Fruit fly (Drosophila melanogaster) whole organism, prepupa: ENCODE measurements around the gene GstD6.

Source experiments
- CG11294 ChIP-seq: fragments of 200-800 bp; sonication (Bioruptor generic); IDR thresholded peaks from 2 replicates; pipeline ENCODE4 v1.3.6; 2022; ENCODE audit warnings: missing biosample characterization, missing genetic modification characterization
- CG11762 ChIP-seq: fragments of 200-800 bp; sonication (Bioruptor generic); optimal IDR thresholded peaks from 3 replicates; lab custom pipeline; 2016; ENCODE audit warnings: missing biosample characterization, missing genetic modification characterization; ENCODE audit not compliant: insufficient read depth
- CG11902 ChIP-seq: fragments of 200-800 bp; sonication (Bioruptor generic); optimal IDR thresholded peaks from 3 replicates; lab custom pipeline; 2016; ENCODE audit warnings: missing biosample characterization, missing genetic modification characterization
- CG1621 ChIP-seq: fragments of 200-800 bp; sonication (Bioruptor generic); optimal IDR thresholded peaks from 3 replicates; lab custom pipeline; 2018; ENCODE audit warnings: missing biosample characterization, mild to moderate bottlenecking, missing genetic modification characterization
- CG3032 ChIP-seq: fragments of 200-800 bp; optimal IDR thresholded peaks from 2 replicates; lab custom pipeline; 2019; ENCODE audit warnings: missing biosample characterization, mild to moderate bottlenecking, missing genetic modification characterization, moderate library complexity
- CG31627 ChIP-seq: fragments of 200-800 bp; sonication (Bioruptor generic); optimal IDR thresholded peaks from 3 replicates; lab custom pipeline; 2016; ENCODE audit warnings: missing biosample characterization, missing genetic modification characterization
- CG32006 ChIP-seq: fragments of 200-800 bp; sonication (Bioruptor generic); optimal IDR thresholded peaks from 3 replicates; lab custom pipeline; 2017; ENCODE audit warnings: missing biosample characterization, mild to moderate bottlenecking, missing genetic modification characterization
- CG4318 ChIP-seq: fragments of 200-800 bp; sonication (Bioruptor generic); optimal IDR thresholded peaks from 3 replicates; lab custom pipeline; 2017; ENCODE audit warnings: missing biosample characterization, mild to moderate bottlenecking, missing genetic modification characterization
- CG6854 ChIP-seq: fragments of 200-800 bp; sonication (Bioruptor generic); optimal IDR thresholded peaks from 2 replicates; lab custom pipeline; 2017; ENCODE audit warnings: missing biosample characterization, mild to moderate bottlenecking, missing genetic modification characterization
- CG8119 ChIP-seq: fragments of 200-800 bp; sonication (Bioruptor generic); IDR thresholded peaks from 3 replicates; pipeline ENCODE4 v1.3.6; 2022; ENCODE audit warnings: missing biosample characterization, missing genetic modification characterization
- CG9139 ChIP-seq: fragments of 200-800 bp; sonication (Bioruptor generic); optimal IDR thresholded peaks from 3 replicates; lab custom pipeline; 2017; ENCODE audit warnings: missing biosample characterization, mild to moderate bottlenecking, missing genetic modification characterization
- Eip78C ChIP-seq: fragments of 200-800 bp; sonication (Bioruptor generic); peaks from one replicate; lab custom pipeline; 2016; ENCODE audit warnings: missing biosample characterization, missing genetic modification characterization
- Eip93F ChIP-seq: fragments of 200-800 bp; sonication (Bioruptor generic); optimal IDR thresholded peaks from 2 replicates; lab custom pipeline; 2016; ENCODE audit warnings: missing biosample characterization, mild to moderate bottlenecking, missing genetic modification characterization
- Ets21C ChIP-seq: fragments of 200-800 bp; sonication (Bioruptor generic); optimal IDR thresholded peaks from 3 replicates; lab custom pipeline; 2016; ENCODE audit warnings: missing biosample characterization, missing genetic modification characterization
- Gug ChIP-seq: fragments of 200-800 bp; sonication (Bioruptor generic); IDR thresholded peaks from 2 replicates; pipeline ENCODE4 v1.3.6; 2022; ENCODE audit warnings: missing biosample characterization, missing genetic modification characterization
- Hr38 ChIP-seq: sonication (Bioruptor generic); optimal IDR thresholded peaks from 2 replicates; lab custom pipeline; 2016; ENCODE audit warnings: missing biosample characterization, missing genetic modification characterization
- Hr39 ChIP-seq: fragments of 200-800 bp; sonication (Bioruptor generic); optimal IDR thresholded peaks from 2 replicates; lab custom pipeline; 2016; ENCODE audit warnings: missing biosample characterization, missing genetic modification characterization
- Hr4 ChIP-seq: fragments of 200-800 bp; sonication (Bioruptor generic); optimal IDR thresholded peaks from 3 replicates; lab custom pipeline; 2016; ENCODE audit warnings: missing biosample characterization, missing genetic modification characterization
- Lpt ChIP-seq: fragments of 200-800 bp; sonication (Bioruptor generic); optimal IDR thresholded peaks from 3 replicates; lab custom pipeline; 2016; ENCODE audit warnings: missing biosample characterization, missing genetic modification characterization
- OdsH ChIP-seq: fragments of 200-800 bp; sonication (Bioruptor generic); optimal IDR thresholded peaks from 3 replicates; lab custom pipeline; 2016; ENCODE audit warnings: missing biosample characterization, missing genetic modification characterization
- Sox14 ChIP-seq: fragments of 200-800 bp; sonication (Bioruptor generic); optimal IDR thresholded peaks from 3 replicates; lab custom pipeline; 2016; ENCODE audit warnings: missing biosample characterization, missing genetic modification characterization
- dac ChIP-seq: fragments of 200-800 bp; sonication (Bioruptor generic); optimal IDR thresholded peaks from 2 replicates; lab custom pipeline; 2017; ENCODE audit warnings: missing biosample characterization, mild to moderate bottlenecking, missing genetic modification characterization
- dsx ChIP-seq: fragments of 200-800 bp; optimal IDR thresholded peaks from 3 replicates; lab custom pipeline; 2019; ENCODE audit warnings: missing biosample characterization, mild to moderate bottlenecking, missing genetic modification characterization, moderate library complexity; ENCODE audit not compliant: poor library complexity, severe bottlenecking
- esn ChIP-seq: fragments of 200-800 bp; sonication (Bioruptor generic); optimal IDR thresholded peaks from 2 replicates; lab custom pipeline; 2016; ENCODE audit warnings: missing biosample characterization, mild to moderate bottlenecking, missing genetic modification characterization, moderate library complexity
- fkh ChIP-seq: fragments of 200-800 bp; sonication (Bioruptor generic); optimal IDR thresholded peaks from 3 replicates; lab custom pipeline; 2017; ENCODE audit warnings: missing biosample characterization, mild to moderate bottlenecking, missing genetic modification characterization, moderate library complexity
- pdm3 ChIP-seq: fragments of 200-800 bp; sonication (Bioruptor generic); optimal IDR thresholded peaks from 3 replicates; lab custom pipeline; 2016; ENCODE audit warnings: missing biosample characterization, missing genetic modification characterization
- ss ChIP-seq, 2 experiments: fragments of 200-800 bp; sonication (Bioruptor generic); optimal IDR thresholded peaks; 2 replicates in 1 of 2; 3 replicates in 1 of 2; lab custom pipeline; 2017 to 2018; ENCODE audit warnings: mild to moderate bottlenecking in 2 of 2, missing biosample characterization in 2 of 2, missing genetic modification characterization in 2 of 2, moderate library complexity in 1 of 2
- topi ChIP-seq: fragments of 200-800 bp; sonication (Bioruptor generic); optimal IDR thresholded peaks from 3 replicates; lab custom pipeline; 2016; ENCODE audit warnings: missing biosample characterization, missing genetic modification characterization

GstD6 gene

DNA sequence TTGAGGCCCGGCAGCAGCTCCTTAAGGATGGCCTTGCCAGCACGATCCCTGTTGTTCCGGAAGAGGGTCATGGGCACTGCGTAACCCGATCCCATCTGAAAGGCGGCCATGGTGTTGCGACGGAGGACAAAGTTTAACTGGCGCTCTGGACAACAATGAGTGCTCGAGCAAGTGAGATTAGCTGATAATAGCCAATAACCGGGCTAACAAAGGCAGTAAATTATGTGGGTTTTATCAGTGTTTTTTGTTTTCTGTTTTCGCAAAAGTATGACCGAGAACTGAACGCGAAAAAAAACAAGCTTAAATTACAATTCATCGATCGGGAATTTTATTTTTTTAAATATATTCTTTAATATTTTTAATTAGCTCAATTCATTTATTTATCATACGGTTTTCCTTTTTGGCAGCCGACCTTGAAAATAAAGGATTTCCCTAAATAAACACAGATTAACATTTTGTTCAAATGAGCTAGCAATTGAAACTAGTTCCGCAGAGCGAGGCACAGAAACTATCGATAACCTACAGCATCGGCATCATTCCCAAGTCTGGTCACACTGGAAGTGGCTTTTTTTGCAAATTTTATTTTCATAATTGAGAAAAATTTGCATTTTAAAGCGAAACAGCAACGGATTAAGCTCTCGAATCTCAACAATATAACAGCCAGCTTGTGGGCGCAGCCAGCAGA lies 36.5 kb downstream of the GstD6 start, which contains the start of the genes Dip-C and pps:
Gene Dip-C, minus strand, starts transcription at position 486 of the 685 bp plus-strand sequence.
Gene pps, plus strand, starts transcription at position 555 of the 685 bp plus-strand sequence.
- TF ChIP-seq Lpt (GFP tag; lab: Kevin White, UChicago) = no peak
- no peak for TF ChIP-seq dsx (GFP tag; lab: Kevin White, UChicago)
- TF ChIP-seq Hr38 (GFP tag; lab: Kevin White, UChicago) = no peak
- peak; percentile 63 for TF ChIP-seq Sox14 (GFP tag; lab: Kevin White, UChicago)
- peak; percentile 10 for TF ChIP-seq CG3032 (tag; lab: Kevin White, UChicago)
- peak; percentile 32 for TF ChIP-seq esn (GFP tag; lab: Kevin White, UChicago)
- TF ChIP-seq CG6854 = peak; percentile 51
- TF ChIP-seq Gug (GFP tag; lab: Robert Waterston, UW) = no peak
- TF ChIP-seq CG4318 = no peak
- TF ChIP-seq CG31627 (GFP tag; lab: Kevin White, UChicago) = no peak
- TF ChIP-seq Hr4 (GFP tag; lab: Kevin White, UChicago) = no peak
- no peak for TF ChIP-seq ss (GFP tag; optimal IDR thresholded peaks at IDR 0.05; lab: Kevin White, UChicago)
- TF ChIP-seq CG8119 = no peak
- TF ChIP-seq, all 60 proteins: peak for 4

DNA sequence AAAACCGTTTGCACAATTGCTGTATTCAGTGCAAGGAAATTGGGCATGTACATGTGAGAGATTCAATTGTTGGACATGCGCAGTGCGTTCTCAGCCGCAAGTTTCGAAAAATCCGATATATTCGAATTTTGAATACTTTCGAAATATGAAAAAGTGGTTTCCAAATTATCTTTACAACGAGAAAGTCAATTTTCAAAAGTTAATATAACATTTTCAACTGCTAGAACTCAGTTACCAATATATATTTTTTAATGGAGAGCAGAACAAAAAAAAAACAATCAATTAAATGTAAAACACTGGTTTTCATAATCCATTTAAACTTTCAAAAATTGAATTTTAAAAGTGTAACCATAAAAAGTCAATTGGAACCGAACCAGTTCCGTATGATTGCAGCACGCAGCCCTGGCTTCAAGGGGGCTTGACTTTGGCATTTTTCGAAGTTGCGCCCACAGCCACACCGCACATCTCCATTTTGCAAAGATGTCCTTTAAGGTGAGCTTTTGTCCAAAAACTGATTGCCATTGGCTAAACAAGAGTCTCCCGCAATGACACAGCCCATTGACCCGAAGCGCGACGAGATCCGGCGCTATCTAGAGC lies 45.5 kb downstream of the GstD6 start, which contains the start of the genes Scgbeta and CG17202:
Gene Scgbeta, minus strand, starts transcription at position 51 of the 597 bp plus-strand sequence.
Gene CG17202, plus strand, starts transcription at position 390 of the 597 bp plus-strand sequence.
- peak; percentile 28 for TF ChIP-seq esn (GFP tag; lab: Kevin White, UChicago)
- no peak for TF ChIP-seq CG9139 (GFP tag; lab: Kevin White, UChicago)
- no peak for TF ChIP-seq CG4318
- no peak for TF ChIP-seq CG11762
- TF ChIP-seq CG3032 (tag; lab: Kevin White, UChicago) = no peak
- TF ChIP-seq dac (GFP tag; lab: Kevin White, UChicago) = no peak

DNA sequence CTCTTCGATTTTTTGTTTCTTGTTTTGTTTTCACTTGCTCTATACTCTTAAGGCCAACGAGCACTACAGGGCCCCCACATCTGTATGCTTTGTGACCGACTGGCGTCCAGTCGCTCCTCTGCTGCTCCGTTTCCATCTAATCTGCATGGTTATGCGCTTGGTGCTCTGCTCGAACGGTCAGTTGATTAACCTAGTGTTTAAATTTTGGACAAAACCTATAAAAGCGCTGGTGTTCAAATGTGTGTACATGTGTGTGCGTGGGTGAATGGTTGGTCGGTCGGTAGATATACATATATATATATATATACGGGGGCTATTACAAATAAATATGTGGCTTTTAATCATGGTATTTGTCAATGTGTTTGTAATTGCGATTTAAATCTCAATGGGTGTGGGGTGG lies 47.1 kb downstream of the GstD6 start:
- TF ChIP-seq CG11902 (GFP tag; lab: Kevin White, UChicago) = no peak
- TF ChIP-seq fkh (GFP tag; lab: Kevin White, UChicago) = no peak
- TF ChIP-seq Eip93F (GFP tag; lab: Kevin White, UChicago) = no peak

DNA sequence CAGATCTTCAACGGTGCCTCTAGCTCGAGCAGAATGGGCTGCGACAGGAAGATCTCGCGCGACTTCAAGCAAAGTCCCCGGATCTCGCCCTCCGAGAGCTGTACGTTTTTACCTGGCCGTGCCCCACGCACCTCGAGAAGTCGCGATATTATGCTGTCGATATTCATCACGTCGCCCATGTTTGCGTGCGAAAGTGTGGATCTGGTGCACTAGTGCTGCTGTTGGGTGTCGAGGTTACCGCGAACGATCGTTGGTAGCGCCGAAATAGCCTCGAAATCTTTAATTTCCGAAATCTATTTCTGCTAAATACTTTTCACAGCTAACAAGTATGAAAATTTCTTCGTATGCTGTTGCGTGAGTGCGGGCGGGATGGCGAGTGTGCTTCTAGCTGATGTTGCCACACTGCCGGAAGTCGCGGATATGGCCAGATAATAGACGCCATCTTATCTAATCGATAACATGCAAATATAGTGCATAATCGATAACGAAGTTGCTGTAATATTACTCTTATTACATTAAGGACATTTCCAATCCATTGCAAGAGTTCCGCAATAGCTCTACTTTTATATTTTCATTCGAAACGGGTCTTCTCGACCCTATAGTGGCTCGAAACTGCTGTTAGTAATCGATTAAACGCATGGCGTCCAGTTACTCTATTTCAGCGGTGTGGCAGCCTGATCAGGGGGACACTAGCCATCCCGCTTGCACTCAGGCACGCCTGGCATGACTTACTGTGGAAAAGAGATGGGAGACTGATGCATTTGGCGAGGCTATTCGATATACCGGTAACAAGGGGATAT lies 48.8 kb downstream of the GstD6 start, which contains the start of gene Pp1-87B:
Gene Pp1-87B, minus strand, starts transcription at position 408 of the 800 bp plus-strand sequence.
- TF ChIP-seq Ets21C (GFP tag; lab: Kevin White, UChicago) (no peak), CG32006 (GFP tag; lab: Kevin White, UChicago) (no peak), topi (GFP tag; lab: Kevin White, UChicago) (no peak), CG11294 (GFP tag; lab: Robert Waterston, UW) (no peak), Eip78C (peak; percentile 69), CG1621 (tag; lab: Kevin White, UChicago) (peak; percentile 20), OdsH (no peak), CG31627 (GFP tag; lab: Kevin White, UChicago) (peak; percentile 29), CG3032 (tag; lab: Kevin White, UChicago) (peak; percentile 5), pdm3 (GFP tag; lab: Kevin White, UChicago) (no peak), Hr39 (no peak), fkh (GFP tag; lab: Kevin White, UChicago) (no peak), esn (GFP tag; lab: Kevin White, UChicago) (peak; percentile 17)

- TF ChIP-seq CG6854 = peak; percentile 17
- TF ChIP-seq CG9139 (GFP tag; lab: Kevin White, UChicago) = no peak
Observed at dm6 chr3R:12426310-12426653, 49.4 kb downstream of the GstD6 start, which contains the start of gene NANS. NANS (plus strand) TSS chr3R:12426578.
